Worm (Caenorhabditis elegans) whole organism, L2 larva: ENCODE measurements around the gene cdl-1.

ENCODE experiments used
- C34F6.9 ChIP-seq: fragments of 150-350 bp; optimal IDR thresholded peaks from 2 replicates; lab custom pipeline; 2014; ENCODE audit warnings: missing biosample characterization, missing genetic modification characterization
- F13H6.1 ChIP-seq: sonication (generic microtip); optimal IDR thresholded peaks from 2 replicates; lab custom pipeline; 2016; ENCODE audit warnings: missing genetic modification characterization, missing compliant biosample characterization
- R02D3.7 ChIP-seq: fragments of 150-350 bp; optimal IDR thresholded peaks from 2 replicates; lab custom pipeline; 2014; ENCODE audit warnings: missing biosample characterization, missing genetic modification characterization
- Y55F3AM.14 ChIP-seq: fragments of 200-800 bp; sonication (Bioruptor generic); optimal IDR thresholded peaks from 2 replicates; lab custom pipeline; 2018; ENCODE audit warnings: mild to moderate bottlenecking, missing genetic modification characterization, missing compliant biosample characterization
- ZK546.5 ChIP-seq: sonication (generic microtip); optimal IDR thresholded peaks from 2 replicates; lab custom pipeline; 2017; ENCODE audit warnings: missing biosample characterization, missing genetic modification characterization
- alr-1 ChIP-seq: fragments of 150-350 bp; optimal IDR thresholded peaks from 2 replicates; lab custom pipeline; 2014; ENCODE audit warnings: missing biosample characterization, missing genetic modification characterization
- ama-1 ChIP-seq: fragments of 150-350 bp; optimal IDR thresholded peaks from 2 replicates; lab custom pipeline; 2018; ENCODE audit warnings: inconsistent platforms
- blmp-1 ChIP-seq: sonication (generic microtip); optimal IDR thresholded peaks from 2 replicates; lab custom pipeline; 2017; ENCODE audit warnings: missing genetic modification characterization, mild to moderate bottlenecking, missing compliant biosample characterization, antibody characterized with exemption, moderate library complexity; ENCODE audit not compliant: insufficient read depth
- ceh-16 ChIP-seq: fragments of 150-350 bp; optimal IDR thresholded peaks from 2 replicates; lab custom pipeline; 2014; ENCODE audit warnings: missing biosample characterization, missing genetic modification characterization
- crh-2 ChIP-seq: sonication (generic microtip); optimal IDR thresholded peaks from 2 replicates; lab custom pipeline; 2017; ENCODE audit warnings: missing biosample characterization, missing genetic modification characterization
- dmd-4 ChIP-seq: sonication (generic microtip); optimal IDR thresholded peaks from 2 replicates; lab custom pipeline; 2017; ENCODE audit warnings: missing biosample characterization, missing genetic modification characterization
- elt-1 ChIP-seq: fragments of 150-350 bp; optimal IDR thresholded peaks from 2 replicates; lab custom pipeline; 2014; ENCODE audit warnings: missing biosample characterization, missing genetic modification characterization
- elt-3 ChIP-seq: sonication (generic microtip); optimal IDR thresholded peaks from 2 replicates; lab custom pipeline; 2017; ENCODE audit warnings: missing biosample characterization, missing genetic modification characterization
- fos-1 ChIP-seq: fragments of 150-350 bp; optimal IDR thresholded peaks from 2 replicates; lab custom pipeline; 2014; ENCODE audit warnings: missing biosample characterization, missing genetic modification characterization
- gmeb-1 ChIP-seq: fragments of 150-350 bp; optimal IDR thresholded peaks from 2 replicates; lab custom pipeline; 2014; ENCODE audit warnings: missing biosample characterization, missing genetic modification characterization
- lin-13 ChIP-seq: fragments of 150-350 bp; optimal IDR thresholded peaks from 2 replicates; lab custom pipeline; 2014; ENCODE audit warnings: missing biosample characterization, missing genetic modification reagents, missing genetic modification characterization
- lin-39 ChIP-seq: fragments of 150-350 bp; optimal IDR thresholded peaks from 2 replicates; lab custom pipeline; 2014; ENCODE audit warnings: missing biosample characterization, missing genetic modification reagents, missing genetic modification characterization
- lsy-2 ChIP-seq, 2 experiments: fragments of 150-350 bp in 1 of 2; sonication (generic microtip) in 1 of 2; optimal IDR thresholded peaks; 2 replicates each; lab custom pipeline; 2014 to 2017; ENCODE audit warnings: missing biosample characterization in 2 of 2, missing genetic modification characterization in 2 of 2
- mbf-1 ChIP-seq: sonication (generic microtip); optimal IDR thresholded peaks from 2 replicates; lab custom pipeline; 2017; ENCODE audit warnings: missing biosample characterization, missing genetic modification characterization
- nhr-10 ChIP-seq: sonication (generic microtip); optimal IDR thresholded peaks from 2 replicates; lab custom pipeline; 2017; ENCODE audit warnings: missing biosample characterization, missing genetic modification characterization
- nhr-11 ChIP-seq: fragments of 150-350 bp; optimal IDR thresholded peaks from 2 replicates; lab custom pipeline; 2014; ENCODE audit warnings: missing biosample characterization, missing genetic modification characterization
- nhr-23 ChIP-seq: fragments of 150-350 bp; optimal IDR thresholded peaks from 2 replicates; lab custom pipeline; 2014; ENCODE audit warnings: missing biosample characterization, missing genetic modification reagents, missing genetic modification characterization
- nhr-237 ChIP-seq: fragments of 150-350 bp; optimal IDR thresholded peaks from 2 replicates; lab custom pipeline; 2014; ENCODE audit warnings: missing biosample characterization, missing genetic modification characterization
- nhr-25 ChIP-seq: fragments of 150-350 bp; sonication (generic microtip); optimal IDR thresholded peaks from 3 replicates; lab custom pipeline; 2014; ENCODE audit warnings: missing biosample characterization, missing genetic modification characterization
- nhr-77 ChIP-seq: fragments of 150-350 bp; optimal IDR thresholded peaks from 2 replicates; lab custom pipeline; 2014; ENCODE audit warnings: missing biosample characterization, missing genetic modification characterization
- sem-4 ChIP-seq: fragments of 150-350 bp; optimal IDR thresholded peaks from 2 replicates; lab custom pipeline; 2014; ENCODE audit warnings: missing biosample characterization, missing genetic modification reagents, missing genetic modification characterization
- skn-1 ChIP-seq: sonication (generic microtip); optimal IDR thresholded peaks from 2 replicates; lab custom pipeline; 2017; ENCODE audit warnings: missing biosample characterization, missing genetic modification characterization
- sma-3 ChIP-seq: sonication (generic microtip); optimal IDR thresholded peaks from 2 replicates; lab custom pipeline; 2016; ENCODE audit warnings: missing genetic modification reagents, missing genetic modification characterization, missing compliant biosample characterization
- sma-9 ChIP-seq, 2 experiments: fragments of 150-350 bp in 1 of 2; sonication (generic microtip) in 1 of 2; optimal IDR thresholded peaks; 2 replicates each; lab custom pipeline; 2014 to 2016; ENCODE audit warnings: missing genetic modification characterization in 2 of 2, mild to moderate bottlenecking in 1 of 2, missing biosample characterization in 1 of 2, missing compliant biosample characterization in 1 of 2, missing genetic modification reagents in 1 of 2, moderate library complexity in 1 of 2
- snpc-4 ChIP-seq: fragments of 150-350 bp; optimal IDR thresholded peaks from 2 replicates; lab custom pipeline; 2014; ENCODE audit warnings: missing biosample characterization, missing genetic modification characterization
- unc-39 ChIP-seq: fragments of 150-350 bp; optimal IDR thresholded peaks from 2 replicates; lab custom pipeline; 2014; ENCODE audit warnings: missing biosample characterization, missing genetic modification characterization
- unc-55 ChIP-seq: fragments of 150-350 bp; sonication (generic microtip); optimal IDR thresholded peaks from 3 replicates; lab custom pipeline; 2014; ENCODE audit warnings: missing biosample characterization, missing genetic modification reagents, missing genetic modification characterization
- unc-62 ChIP-seq: fragments of 150-350 bp; optimal IDR thresholded peaks from 2 replicates; lab custom pipeline; 2014; ENCODE audit warnings: missing biosample characterization, missing genetic modification reagents, missing genetic modification characterization
- zag-1 ChIP-seq: fragments of 150-350 bp; optimal IDR thresholded peaks from 2 replicates; lab custom pipeline; 2014; ENCODE audit warnings: missing biosample characterization, missing genetic modification characterization
- ztf-1 ChIP-seq: fragments of 200-800 bp; sonication (Bioruptor generic); conservative IDR thresholded peaks from 2 replicates; pipeline ENCODE4 v1.3.6; 2022; ENCODE audit warnings: missing genetic modification characterization, missing compliant biosample characterization
- ztf-4 ChIP-seq: fragments of 150-350 bp; optimal IDR thresholded peaks from 2 replicates; lab custom pipeline; 2014; ENCODE audit warnings: missing biosample characterization, missing genetic modification characterization

cdl-1 gene

DNA sequence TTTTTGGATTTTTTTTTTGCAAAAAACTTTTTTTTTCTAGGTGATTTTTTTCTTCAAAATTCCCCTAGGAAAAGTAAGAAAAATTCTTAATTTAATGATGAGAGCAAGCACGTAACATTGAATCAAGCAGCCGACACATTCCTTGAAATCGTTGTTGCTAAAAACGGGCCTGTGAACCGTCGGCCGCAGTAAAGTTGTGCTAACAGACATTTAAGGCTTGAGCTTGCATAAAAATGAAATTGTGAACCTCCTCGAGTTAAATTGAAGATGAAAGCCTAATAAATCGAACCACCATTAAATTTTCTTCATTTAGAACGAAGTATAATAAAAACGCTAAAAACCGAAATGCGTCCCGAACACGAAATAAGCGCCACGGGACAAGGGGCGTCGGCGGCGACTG, 17.3 kb upstream of the cdl-1 start:
- TF ChIP-seq ztf-1 (GFP tag; lab: Robert Waterston, UW) (no peak), blmp-1 (tag; lab: Kevin White, UChicago) (no peak), Y55F3AM.14 (GFP tag; lab: Kevin White, UChicago) (no peak), nhr-11 (tag; lab: Kevin White, UChicago) (no peak), mbf-1 (tag; lab: Kevin White, UChicago) (no peak), elt-1 (no peak), nhr-10 (tag; lab: Kevin White, UChicago) (no peak), R02D3.7 (no peak), dmd-4 (no peak), crh-2 (tag; lab: Kevin White, UChicago) (no peak), ztf-4 (tag; lab: Kevin White, UChicago) (no peak), nhr-23 (tag; lab: Kevin White, UChicago) (no peak), fos-1 (no peak)

DNA sequence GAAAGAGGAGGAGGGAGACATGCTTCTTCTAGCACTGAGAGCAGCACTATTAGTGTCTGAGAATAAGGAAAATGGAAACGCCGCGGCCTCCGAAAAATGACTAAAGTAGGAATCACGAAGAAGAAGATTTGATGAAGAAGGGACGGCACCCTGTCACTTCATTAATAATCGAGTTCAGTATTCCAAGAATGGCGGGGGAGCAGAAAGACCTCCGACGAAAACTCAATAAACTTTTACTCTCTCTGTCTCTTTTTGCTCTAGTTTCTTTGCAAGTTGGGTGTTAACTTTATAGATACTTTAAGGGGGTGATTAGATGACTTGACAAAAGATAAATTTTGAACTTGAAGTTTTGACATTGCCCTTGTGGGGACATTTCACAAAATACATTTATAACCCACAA, 16.0 kb upstream of the cdl-1 start:
- TF ChIP-seq unc-55 (GFP tag; lab: Kevin White, UChicago) (peak; percentile 11), C34F6.9 (tag; lab: Kevin White, UChicago) (peak; percentile 25), blmp-1 (tag; lab: Kevin White, UChicago) (no peak), sma-9 (GFP tag; optimal IDR thresholded peaks at IDR 0.05; lab: Kevin White, UChicago) (peak; percentile 28), sma-9 (tag; optimal IDR thresholded peaks at IDR 0.05; lab: Kevin White, UChicago) (no peak), skn-1 (tag; lab: Kevin White, UChicago) (no peak), F13H6.1 (no peak)

DNA sequence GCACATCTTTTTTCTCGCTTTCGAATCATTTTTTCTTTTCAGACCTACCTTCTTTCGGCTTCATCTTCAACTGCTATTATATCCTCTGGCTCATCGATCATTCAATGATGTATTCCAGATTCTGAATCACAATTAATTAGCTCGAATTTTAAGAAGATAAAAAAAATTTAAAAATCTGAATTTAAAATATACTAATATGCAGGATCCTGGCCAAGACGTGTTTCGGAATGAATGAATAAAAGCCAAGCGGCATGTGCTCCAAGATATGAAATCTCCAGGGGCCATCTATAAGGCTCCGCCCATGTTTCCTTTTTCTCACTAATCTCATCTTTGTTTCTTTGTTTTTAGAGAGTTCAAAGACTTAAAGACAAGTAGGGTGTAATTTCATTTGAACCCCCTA, 7.2 kb upstream of the cdl-1 start, which contains the start of gene mpz-1:
TSS of gene mpz-1 (minus strand) at position 101 of the 400 bp plus-strand sequence.
- TF ChIP-seq blmp-1 (tag; lab: Kevin White, UChicago) (no peak), fos-1 (no peak), ZK546.5 (tag; lab: Kevin White, UChicago) (no peak), nhr-11 (tag; lab: Kevin White, UChicago) (no peak), ama-1 (no peak), sma-3 (no peak), nhr-77 (tag; lab: Kevin White, UChicago) (no peak), lin-39 (tag; lab: Kevin White, UChicago) (no peak), crh-2 (tag; lab: Kevin White, UChicago) (no peak), unc-62 (GFP tag; lab: Kevin White, UChicago) (no peak)

DNA sequence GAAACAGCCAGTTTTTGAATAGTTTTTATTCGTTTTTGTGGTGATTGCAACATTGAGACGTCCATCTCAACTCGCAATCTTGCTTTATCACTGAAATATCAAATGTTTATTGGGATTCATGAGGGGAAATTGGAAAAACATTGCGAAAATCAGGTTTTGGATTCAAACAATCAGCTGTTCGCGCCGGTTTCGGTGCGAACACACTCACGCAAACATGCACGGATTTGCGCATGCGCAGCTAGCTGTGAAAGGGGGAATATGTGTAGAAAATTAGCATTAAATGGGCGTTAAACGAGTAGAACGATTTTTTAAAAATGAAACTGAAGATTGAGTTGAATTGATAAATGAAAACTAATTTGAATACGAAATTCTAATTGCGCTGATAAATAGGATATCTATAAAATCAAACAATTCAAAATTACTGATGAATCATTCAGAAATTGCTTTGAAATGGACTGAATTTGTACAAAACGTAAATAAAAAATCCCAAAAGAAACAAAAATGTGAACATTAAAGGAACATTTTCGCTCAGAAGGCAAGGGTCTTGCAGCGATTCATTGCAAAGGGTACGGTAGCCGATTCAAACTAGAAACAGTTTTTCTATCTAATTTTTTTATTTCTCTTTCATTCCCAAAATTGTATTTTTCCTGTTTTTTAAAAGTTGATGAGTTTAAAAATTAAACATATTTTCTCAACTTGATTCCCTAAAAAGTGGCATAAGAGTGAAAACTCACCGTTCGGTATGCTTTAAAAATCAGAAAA, 1.9 kb upstream of the cdl-1 start, which contains the start of gene ect-2:
TSS of gene ect-2 (minus strand) at position 762 of the 762 bp plus-strand sequence.
- TF ChIP-seq elt-3 (tag; lab: Kevin White, UChicago) (no peak), lsy-2 (tag; optimal IDR thresholded peaks at IDR 0.05; lab: Kevin White, UChicago) (peak in 1 of 2 experiments; percentile 29), dmd-4 (no peak), fos-1 (no peak), unc-55 (GFP tag; lab: Kevin White, UChicago) (peak; percentile 43), nhr-77 (tag; lab: Kevin White, UChicago) (no peak), mbf-1 (tag; lab: Kevin White, UChicago) (no peak), R02D3.7 (no peak), zag-1 (no peak), gmeb-1 (tag; lab: Kevin White, UChicago) (peak; percentile 79), C34F6.9 (tag; lab: Kevin White, UChicago) (peak; percentile 29), alr-1 (no peak), sma-9 (GFP tag; optimal IDR thresholded peaks at IDR 0.05; lab: Kevin White, UChicago) (no peak), sma-9 (tag; optimal IDR thresholded peaks at IDR 0.05; lab: Kevin White, UChicago) (no peak)

- TF ChIP-seq ceh-16 (no peak), blmp-1 (tag; lab: Kevin White, UChicago) (no peak), zag-1 (no peak), sma-9 (GFP tag; optimal IDR thresholded peaks at IDR 0.05; lab: Kevin White, UChicago) (no peak), sma-9 (tag; optimal IDR thresholded peaks at IDR 0.05; lab: Kevin White, UChicago) (no peak), nhr-25 (no peak), elt-1 (no peak), sem-4 (tag; lab: Kevin White, UChicago) (no peak), lin-39 (tag; lab: Kevin White, UChicago) (no peak), nhr-237 (tag; lab: Kevin White, UChicago) (no peak), elt-3 (tag; lab: Kevin White, UChicago) (no peak), lsy-2 (tag; optimal IDR thresholded peaks at IDR 0.05; lab: Kevin White, UChicago) (no peak), unc-39 (no peak), lin-13 (GFP tag; lab: Kevin White, UChicago) (no peak), snpc-4 (tag; lab: Kevin White, UChicago) (no peak), alr-1 (no peak)
Measured at ce11 chrII:10784248-10784647, 1.0 kb upstream of the cdl-1 start.
